Fruit fly (Drosophila melanogaster): ENCODE measurements around the gene CG10467.

Gene CG10467

DNA sequence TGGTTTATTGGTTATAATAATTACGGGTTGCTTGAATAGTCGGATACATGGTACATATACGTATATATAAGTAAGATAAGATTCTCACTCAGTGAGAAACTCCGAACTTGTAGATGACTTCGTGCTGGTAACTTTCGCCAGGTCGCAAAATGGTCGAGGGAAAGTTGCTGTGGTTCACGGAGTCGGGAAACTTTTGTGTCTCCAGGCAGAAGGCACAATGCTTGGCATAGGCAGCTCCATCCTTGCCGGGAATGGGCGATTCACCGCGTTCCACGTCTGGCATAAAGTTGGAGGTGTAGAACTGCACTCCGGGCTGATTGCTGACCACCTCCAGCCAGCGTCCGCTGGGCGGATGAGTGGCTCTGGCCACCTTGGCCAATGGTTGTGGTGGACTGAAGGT is 1.3 kb downstream of the CG10467 start, which contains the start of gene CG10469:
Gene CG10469 (minus strand): TSS at position 101 of the 400 bp plus-strand sequence.
- TF ChIP-seq ey (GFP tag; optimal IDR thresholded peaks at IDR 0.05), result no peak
- TF ChIP-seq h (GFP tag; optimal IDR thresholded peaks at IDR 0.05), result no peak
- no peak for TF ChIP-seq lola (GFP tag; optimal IDR thresholded peaks at IDR 0.05)
- TF ChIP-seq Dif (GFP tag; optimal IDR thresholded peaks at IDR 0.05; ENCODE audit: partially characterized antibody), result no peak
- TF ChIP-seq usp (GFP tag; optimal IDR thresholded peaks at IDR 0.05), result no peak
- TF ChIP-seq Hnf4 (GFP tag; optimal IDR thresholded peaks at IDR 0.05), result no peak
- TF ChIP-seq Abd-B (GFP tag; optimal IDR thresholded peaks at IDR 0.05), result no peak
- TF ChIP-seq brk (GFP tag; optimal IDR thresholded peaks at IDR 0.05), result no peak
- no peak for TF ChIP-seq fru (GFP tag; optimal IDR thresholded peaks at IDR 0.05)
- TF ChIP-seq CG9705 (GFP tag; optimal IDR thresholded peaks at IDR 0.05), result no peak
- TF ChIP-seq CG32264 (GFP tag; optimal IDR thresholded peaks at IDR 0.05), result no peak
- no peak for TF ChIP-seq CrebA (GFP tag; optimal IDR thresholded peaks at IDR 0.05; ENCODE audit: borderline replicate concordance)
- no peak for TF ChIP-seq psq (GFP tag; optimal IDR thresholded peaks at IDR 0.05)
- TF ChIP-seq sv (GFP tag; optimal IDR thresholded peaks at IDR 0.05), result no peak
- TF ChIP-seq dmrt93B (GFP tag; optimal IDR thresholded peaks at IDR 0.05), result no peak
- TF ChIP-seq br (GFP tag; optimal IDR thresholded peaks at IDR 0.05), result no peak
- TF ChIP-seq Dfd (GFP tag; optimal IDR thresholded peaks at IDR 0.05), result no peak
- TF ChIP-seq jim (GFP tag; optimal IDR thresholded peaks at IDR 0.05), result no peak
- no peak for TF ChIP-seq Sp1 (GFP tag; optimal IDR thresholded peaks at IDR 0.05)
- no peak for TF ChIP-seq rgr (GFP tag; optimal IDR thresholded peaks at IDR 0.05)

DNA sequence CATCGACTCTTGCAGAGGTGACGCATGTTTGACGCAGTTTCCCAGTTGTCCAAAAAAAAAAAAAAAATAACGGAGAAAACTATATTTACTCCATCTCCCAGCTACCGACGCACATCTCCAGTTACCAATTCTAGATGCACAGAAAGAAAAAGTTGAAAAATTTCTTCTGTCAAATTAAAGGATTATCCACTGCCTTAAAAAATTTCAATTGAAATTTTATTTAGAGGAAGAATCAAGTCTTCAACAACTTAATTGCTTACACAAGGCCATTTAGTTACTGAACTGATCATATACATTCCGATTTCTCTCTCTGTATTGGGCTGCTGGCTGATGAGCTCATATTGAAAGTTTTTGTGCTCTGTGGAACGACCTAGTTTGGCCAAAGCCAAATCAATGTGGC is 8.6 kb downstream of the CG10467 start:
- TF ChIP-seq GATAd (GFP tag; optimal IDR thresholded peaks at IDR 0.05) (no peak), tai (GFP tag; optimal IDR thresholded peaks at IDR 0.05) (no peak), foxo (GFP tag; optimal IDR thresholded peaks at IDR 0.05) (peak in 1 of 2 experiments; percentile 0), Myc (optimal IDR thresholded peaks at IDR 0.05) (no peak)

DNA sequence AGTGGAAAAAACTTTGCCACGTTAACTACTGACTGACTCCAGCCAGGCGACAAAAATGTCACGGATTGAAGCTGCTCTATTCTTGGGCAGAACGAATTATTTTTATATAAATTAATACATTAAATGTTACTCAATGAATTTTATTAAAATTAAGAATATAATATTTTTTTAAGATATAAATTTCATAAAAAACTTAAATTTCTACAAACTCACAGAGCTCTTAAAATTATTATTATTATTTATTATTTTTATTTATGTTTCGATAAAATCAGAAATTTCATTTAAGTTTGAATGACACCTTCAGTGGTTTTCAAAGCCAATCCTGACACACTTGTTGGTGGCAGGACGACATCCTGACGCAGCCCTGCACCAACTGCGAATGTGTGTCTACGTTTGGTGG is 9.4 kb downstream of the CG10467 start:
- no peak for TF ChIP-seq woc (GFP tag; optimal IDR thresholded peaks at IDR 0.05)
- peak; percentile 30 for TF ChIP-seq rgr (GFP tag; optimal IDR thresholded peaks at IDR 0.05)
- TF ChIP-seq Myc (optimal IDR thresholded peaks at IDR 0.05), result no peak
- no peak for TF ChIP-seq brk (GFP tag; optimal IDR thresholded peaks at IDR 0.05)
- TF ChIP-seq HLH106 (tag; optimal IDR thresholded peaks at IDR 0.05), result peak; percentile 30
- no peak for TF ChIP-seq fru (GFP tag; optimal IDR thresholded peaks at IDR 0.05)
- no peak for TF ChIP-seq Hr78 (GFP tag; optimal IDR thresholded peaks at IDR 0.05)
- TF ChIP-seq Mio (GFP tag; optimal IDR thresholded peaks at IDR 0.05), result no peak
- peak; percentile 23 for TF ChIP-seq OdsH (GFP tag; optimal IDR thresholded peaks at IDR 0.05)
- TF ChIP-seq N (GFP tag; optimal IDR thresholded peaks at IDR 0.05), result no peak
- no peak for TF ChIP-seq dl (GFP tag; optimal IDR thresholded peaks at IDR 0.05; ENCODE audit: insufficient read depth in 1 of 2, partially characterized antibody in 2 of 2)
- no peak for TF ChIP-seq Rel (GFP tag; optimal IDR thresholded peaks at IDR 0.05)
- TF ChIP-seq Rel (tag; optimal IDR thresholded peaks at IDR 0.05), result no peak
- TF ChIP-seq h (GFP tag; optimal IDR thresholded peaks at IDR 0.05), result peak; percentile 21
- no peak for TF ChIP-seq lola (GFP tag; optimal IDR thresholded peaks at IDR 0.05)
- TF ChIP-seq dsf (GFP tag; optimal IDR thresholded peaks at IDR 0.05; ENCODE audit: borderline replicate concordance), result no peak
- peak in 1 of 2 experiments; percentile 24 for TF ChIP-seq foxo (GFP tag; optimal IDR thresholded peaks at IDR 0.05)
- TF ChIP-seq CG32264 (GFP tag; optimal IDR thresholded peaks at IDR 0.05), result no peak
- peak; percentile 42 for TF ChIP-seq psq (GFP tag; optimal IDR thresholded peaks at IDR 0.05)
- TF ChIP-seq Jra (GFP tag; optimal IDR thresholded peaks at IDR 0.05), result no peak
- no peak for TF ChIP-seq Dfd (GFP tag; optimal IDR thresholded peaks at IDR 0.05)
- TF ChIP-seq CG9705 (GFP tag; optimal IDR thresholded peaks at IDR 0.05), result no peak
- peak; percentile 32 for TF ChIP-seq Sp1 (GFP tag; optimal IDR thresholded peaks at IDR 0.05)
- no peak for TF ChIP-seq GATAd (GFP tag; optimal IDR thresholded peaks at IDR 0.05)

DNA sequence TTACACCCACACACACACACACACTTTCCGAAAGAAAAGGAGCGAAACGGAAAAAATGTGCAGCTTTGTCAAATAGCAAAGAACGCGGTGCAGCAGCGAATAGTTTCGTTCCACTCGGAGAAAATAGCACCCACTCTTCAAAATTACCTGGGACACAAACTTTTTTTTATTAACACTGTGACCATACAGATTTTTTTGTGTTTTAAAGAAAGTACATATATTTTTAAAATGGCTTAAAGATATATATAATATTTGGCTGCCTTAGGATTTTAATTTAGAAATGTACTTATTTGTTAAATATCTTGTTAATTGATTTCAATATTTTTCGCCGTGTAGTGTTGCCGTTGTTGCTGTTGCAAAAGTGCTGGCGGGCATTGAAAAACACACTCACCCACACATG is 10.1 kb downstream of the CG10467 start:
- TF ChIP-seq Hr78 (GFP tag; optimal IDR thresholded peaks at IDR 0.05), result no peak
- TF ChIP-seq foxo (GFP tag; optimal IDR thresholded peaks at IDR 0.05), result no peak
- no peak for TF ChIP-seq dsf (GFP tag; optimal IDR thresholded peaks at IDR 0.05; ENCODE audit: borderline replicate concordance)
